Worm (Caenorhabditis elegans) whole organism, late embryonic: ENCODE data around the gene T06E8.8.

Experiments used
- K02D7.2 ChIP-seq: sonication (generic microtip); optimal IDR thresholded peaks from 2 replicates; lab custom pipeline; 2017; ENCODE audit warnings: mild to moderate bottlenecking, missing genetic modification characterization, missing compliant biosample characterization
- K09A11.1 ChIP-seq: sonication (generic microtip); optimal IDR thresholded peaks from 2 replicates; lab custom pipeline; 2017; ENCODE audit warnings: antibody characterized with exemption, mild to moderate bottlenecking, missing genetic modification characterization, missing compliant biosample characterization; ENCODE audit not compliant: insufficient read depth
- T23F11.4 ChIP-seq: fragments of 200-800 bp; sonication (Bioruptor generic); optimal IDR thresholded peaks from 2 replicates; lab custom pipeline; 2018; ENCODE audit warnings: mild to moderate bottlenecking, missing genetic modification characterization, missing compliant biosample characterization
- ama-1 ChIP-seq: fragments of 150-350 bp; optimal IDR thresholded peaks from 2 replicates; lab custom pipeline; 2014
- ceh-14 ChIP-seq: sonication (generic microtip); optimal IDR thresholded peaks from 2 replicates; lab custom pipeline; 2016; ENCODE audit warnings: missing genotype, missing genetic modification characterization, missing compliant biosample characterization
- ceh-2 ChIP-seq: sonication (generic microtip); optimal IDR thresholded peaks from 2 replicates; lab custom pipeline; 2016; ENCODE audit warnings: missing genotype, missing genetic modification characterization, missing compliant biosample characterization
- ceh-22 ChIP-seq: sonication (generic microtip); optimal IDR thresholded peaks from 2 replicates; lab custom pipeline; 2017; ENCODE audit warnings: missing biosample characterization, missing genetic modification characterization
- ceh-30 ChIP-seq: fragments of 150-350 bp; optimal IDR thresholded peaks from 2 replicates; lab custom pipeline; 2014; ENCODE audit warnings: missing biosample characterization, missing genetic modification characterization
- ceh-34 ChIP-seq: sonication (generic microtip); optimal IDR thresholded peaks from 2 replicates; lab custom pipeline; 2016; ENCODE audit warnings: mild to moderate bottlenecking, missing genetic modification characterization, missing compliant biosample characterization
- ceh-45 ChIP-seq: fragments of 200-800 bp; sonication (Bioruptor generic); IDR thresholded peaks from 2 replicates; pipeline ENCODE4 v1.3.6; 2022; ENCODE audit warnings: missing genetic modification reagents, missing genetic modification characterization, missing compliant biosample characterization
- che-1 ChIP-seq: sonication (generic microtip); optimal IDR thresholded peaks from 2 replicates; lab custom pipeline; 2016; ENCODE audit warnings: mild to moderate bottlenecking, missing genetic modification characterization, missing compliant biosample characterization
- dve-1 ChIP-seq: sonication (generic microtip); optimal IDR thresholded peaks from 2 replicates; lab custom pipeline; 2017; ENCODE audit warnings: antibody characterized with exemption, mild to moderate bottlenecking, missing genetic modification characterization, missing compliant biosample characterization
- elt-2 ChIP-seq: sonication (generic microtip); optimal IDR thresholded peaks from 2 replicates; lab custom pipeline; 2016; ENCODE audit warnings: missing genetic modification reagents, missing genetic modification characterization, missing compliant biosample characterization
- elt-4 ChIP-seq: sonication (generic microtip); optimal IDR thresholded peaks from 2 replicates; lab custom pipeline; 2016; ENCODE audit warnings: missing genetic modification characterization, missing compliant biosample characterization
- ets-4 ChIP-seq: sonication (generic microtip); optimal IDR thresholded peaks from 2 replicates; lab custom pipeline; 2016; ENCODE audit warnings: missing genetic modification characterization, missing compliant biosample characterization
- eyg-1 ChIP-seq: sonication (generic microtip); optimal IDR thresholded peaks from 2 replicates; lab custom pipeline; 2016; ENCODE audit warnings: missing genotype, missing genetic modification characterization, missing compliant biosample characterization
- fkh-10 ChIP-seq: fragments of 150-350 bp; optimal IDR thresholded peaks from 2 replicates; lab custom pipeline; 2014; ENCODE audit warnings: missing biosample characterization, missing genetic modification reagents, missing genetic modification characterization
- fkh-6 ChIP-seq: sonication (generic microtip); optimal IDR thresholded peaks from 2 replicates; lab custom pipeline; 2016; ENCODE audit warnings: missing genetic modification characterization, missing compliant biosample characterization
- hlh-30 ChIP-seq: sonication (generic microtip); optimal IDR thresholded peaks from 2 replicates; lab custom pipeline; 2017; ENCODE audit warnings: antibody characterized with exemption, missing genetic modification characterization, missing compliant biosample characterization; ENCODE audit not compliant: insufficient read depth
- hlh-6 ChIP-seq: sonication (generic microtip); optimal IDR thresholded peaks from 2 replicates; lab custom pipeline; 2016; ENCODE audit warnings: missing genotype, missing genetic modification characterization, missing compliant biosample characterization
- lim-6 ChIP-seq: sonication (generic microtip); optimal IDR thresholded peaks from 2 replicates; lab custom pipeline; 2016; ENCODE audit warnings: missing genetic modification characterization, missing compliant biosample characterization
- lin-11 ChIP-seq: fragments of 200-800 bp; sonication (Bioruptor generic); optimal IDR thresholded peaks from 2 replicates; lab custom pipeline; 2018; ENCODE audit warnings: mild to moderate bottlenecking, missing genetic modification characterization, missing compliant biosample characterization
- madf-2 ChIP-seq: sonication (generic microtip); optimal IDR thresholded peaks from 2 replicates; lab custom pipeline; 2017; ENCODE audit warnings: missing genetic modification characterization, missing compliant biosample characterization
- mec-3 ChIP-seq: sonication (generic microtip); optimal IDR thresholded peaks from 2 replicates; lab custom pipeline; 2016; ENCODE audit warnings: borderline replicate concordance, missing genetic modification characterization, missing compliant biosample characterization
- nhr-232 ChIP-seq: sonication (generic microtip); optimal IDR thresholded peaks from 2 replicates; lab custom pipeline; 2016; ENCODE audit warnings: missing genetic modification characterization, missing compliant biosample characterization
- npax-4 ChIP-seq: sonication (generic microtip); optimal IDR thresholded peaks from 2 replicates; lab custom pipeline; 2016; ENCODE audit warnings: missing genetic modification characterization, missing compliant biosample characterization
- odd-2 ChIP-seq: sonication (generic microtip); optimal IDR thresholded peaks from 2 replicates; lab custom pipeline; 2017; ENCODE audit warnings: antibody characterized with exemption, mild to moderate bottlenecking, missing genetic modification characterization, missing compliant biosample characterization
- pax-1 ChIP-seq: fragments of 150-350 bp; optimal IDR thresholded peaks from 2 replicates; lab custom pipeline; 2014; ENCODE audit warnings: missing biosample characterization, missing genetic modification characterization
- pha-2 ChIP-seq: sonication (generic microtip); optimal IDR thresholded peaks from 2 replicates; lab custom pipeline; 2017; ENCODE audit warnings: mild to moderate bottlenecking, missing genetic modification characterization, missing compliant biosample characterization
- pha-4 ChIP-seq: fragments of 150-350 bp; optimal IDR thresholded peaks from 2 replicates; lab custom pipeline; 2018; ENCODE audit warnings: missing biosample characterization, missing genetic modification reagents, missing genetic modification characterization
- pqm-1 ChIP-seq: sonication (generic microtip); optimal IDR thresholded peaks from 2 replicates; lab custom pipeline; 2016; ENCODE audit warnings: missing genetic modification characterization, missing compliant biosample characterization
- pros-1 ChIP-seq: fragments of 150-350 bp; optimal IDR thresholded peaks from 2 replicates; lab custom pipeline; 2014; ENCODE audit warnings: missing biosample characterization, missing genetic modification reagents, missing genetic modification characterization
- rnt-1 ChIP-seq: sonication (generic microtip); optimal IDR thresholded peaks from 2 replicates; lab custom pipeline; 2016; ENCODE audit warnings: missing genetic modification characterization, missing compliant biosample characterization
- sdc-2 ChIP-seq: sonication (generic microtip); optimal IDR thresholded peaks from 2 replicates; lab custom pipeline; 2016; ENCODE audit warnings: missing genotype, missing genetic modification characterization, missing compliant biosample characterization
- syd-9 ChIP-seq: sonication (generic microtip); optimal IDR thresholded peaks from 2 replicates; lab custom pipeline; 2016; ENCODE audit warnings: mild to moderate bottlenecking, missing genetic modification characterization, moderate library complexity, missing compliant biosample characterization
- tbx-2 ChIP-seq: sonication (generic microtip); optimal IDR thresholded peaks from 2 replicates; lab custom pipeline; 2016; ENCODE audit warnings: missing genetic modification characterization, missing compliant biosample characterization
- unc-42 ChIP-seq: sonication (generic microtip); optimal IDR thresholded peaks from 2 replicates; lab custom pipeline; 2016; ENCODE audit warnings: missing genotype, missing genetic modification characterization, missing compliant biosample characterization
- unc-55 ChIP-seq: sonication (generic microtip); optimal IDR thresholded peaks from 2 replicates; lab custom pipeline; 2017; ENCODE audit warnings: missing biosample characterization, missing genetic modification reagents, missing genetic modification characterization
- unc-86 ChIP-seq: sonication (generic microtip); optimal IDR thresholded peaks from 2 replicates; lab custom pipeline; 2016; ENCODE audit warnings: missing genetic modification characterization, missing compliant biosample characterization
- zip-5 ChIP-seq: sonication (generic microtip); optimal IDR thresholded peaks from 2 replicates; lab custom pipeline; 2016; ENCODE audit warnings: missing genetic modification characterization, missing compliant biosample characterization

T06E8.8 gene

ce11 chrV:10060039-10060438, 16.5 kb downstream of the T06E8.8 start:
- TF ChIP-seq elt-4 (tag; lab: Kevin White, UChicago) (no peak), mec-3 (tag; lab: Kevin White, UChicago) (no peak)

ce11 chrV:10064221-10064620, 20.7 kb downstream of the T06E8.8 start, which contains the start of gene fipr-13:
Gene fipr-13 (plus strand): TSS chrV:10064521.
- TF ChIP-seq madf-2 (tag; lab: Kevin White, UChicago): no peak
- no peak for TF ChIP-seq hlh-30 (tag; lab: Kevin White, UChicago)
- TF ChIP-seq sdc-2 (tag; lab: Kevin White, UChicago): no peak
- no peak for TF ChIP-seq pha-4
- TF ChIP-seq elt-2 (tag; lab: Kevin White, UChicago): no peak
- TF ChIP-seq odd-2 (tag; lab: Kevin White, UChicago): no peak
- TF ChIP-seq ceh-14 (tag; lab: Kevin White, UChicago): no peak
- TF ChIP-seq che-1 (tag; lab: Kevin White, UChicago): no peak
- no peak for TF ChIP-seq fkh-6
- TF ChIP-seq ceh-45: no peak

DNA sequence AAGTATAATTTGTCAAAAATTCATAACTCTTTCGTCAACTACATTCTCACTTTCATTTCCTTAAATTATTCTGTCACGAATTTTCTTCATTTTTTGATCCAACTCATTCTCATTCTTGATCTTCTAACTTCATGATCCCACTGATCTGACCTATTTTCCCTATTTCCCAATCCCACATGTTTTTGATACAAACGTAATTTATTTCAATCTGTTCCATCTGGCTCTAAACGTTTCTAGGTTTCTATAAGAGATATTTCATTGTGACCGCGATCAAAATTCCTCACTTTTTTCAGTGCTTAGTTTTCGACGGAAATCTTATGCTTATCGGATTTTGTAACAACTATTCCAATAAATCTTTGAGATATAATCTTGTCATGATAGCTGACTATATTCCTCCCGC, 22.1 kb downstream of the T06E8.8 start:
- no peak for TF ChIP-seq dve-1
- TF ChIP-seq pax-1 (tag; lab: Kevin White, UChicago): no peak
- no peak for TF ChIP-seq hlh-30 (tag; lab: Kevin White, UChicago)
- TF ChIP-seq tbx-2 (tag; lab: Kevin White, UChicago): no peak
- no peak for TF ChIP-seq lim-6 (tag; lab: Kevin White, UChicago)
- TF ChIP-seq ama-1 (lab: Kevin White, UChicago): no peak
- TF ChIP-seq ets-4 (tag; lab: Kevin White, UChicago): no peak
- no peak for TF ChIP-seq K02D7.2
- TF ChIP-seq odd-2 (tag; lab: Kevin White, UChicago): no peak
- TF ChIP-seq pros-1 (tag; lab: Kevin White, UChicago): no peak
- no peak for TF ChIP-seq pqm-1 (tag; lab: Kevin White, UChicago)

DNA sequence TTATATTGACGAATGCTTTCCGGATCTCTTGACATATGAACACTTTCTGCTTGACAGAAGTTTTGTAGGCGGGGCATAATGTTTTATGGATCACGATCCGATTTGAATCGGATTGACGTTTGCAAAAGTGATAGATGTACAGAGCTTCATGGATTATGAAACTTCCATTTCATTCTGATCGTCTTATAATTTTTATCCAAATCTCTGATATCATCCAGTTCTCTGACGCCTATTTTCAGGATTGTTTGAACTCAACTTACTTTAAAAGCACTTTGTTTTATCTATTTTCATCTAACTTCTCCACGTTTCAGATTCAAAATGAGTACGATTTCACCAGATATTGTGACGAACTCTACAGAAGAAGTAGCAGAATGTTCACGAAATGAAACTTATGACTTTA, 23.2 kb downstream of the T06E8.8 start, which contains the start of gene npr-39:
npr-39 (plus strand) TSS at position 301 of the 400 bp plus-strand sequence.
- TF ChIP-seq ceh-2 (tag; lab: Kevin White, UChicago) (no peak), ceh-34 (tag; lab: Kevin White, UChicago) (no peak), unc-42 (tag; lab: Kevin White, UChicago) (no peak), npax-4 (tag; lab: Kevin White, UChicago) (no peak), pqm-1 (tag; lab: Kevin White, UChicago) (no peak), syd-9 (no peak), eyg-1 (tag; lab: Kevin White, UChicago) (no peak), pha-2 (no peak), T23F11.4 (GFP tag; lab: Kevin White, UChicago) (no peak), odd-2 (tag; lab: Kevin White, UChicago) (no peak), lin-11 (no peak), K09A11.1 (tag; lab: Kevin White, UChicago) (no peak)

ce11 chrV:10070541-10070940, 27.0 kb downstream of the T06E8.8 start, which contains the start of gene nhr-192:
Gene nhr-192 (minus strand): TSS chrV:10070641.
- no peak for TF ChIP-seq unc-86 (tag; lab: Kevin White, UChicago)
- no peak for TF ChIP-seq npax-4 (tag; lab: Kevin White, UChicago)
- no peak for TF ChIP-seq madf-2 (tag; lab: Kevin White, UChicago)
- TF ChIP-seq fkh-10 (GFP tag; lab: Kevin White, UChicago): no peak
- no peak for TF ChIP-seq nhr-232 (tag; lab: Kevin White, UChicago)
- no peak for TF ChIP-seq ceh-30
- TF ChIP-seq unc-55: no peak
- TF ChIP-seq ceh-22: no peak
- TF ChIP-seq K09A11.1 (tag; lab: Kevin White, UChicago): no peak
- TF ChIP-seq fkh-6: no peak
- TF ChIP-seq zip-5 (tag; lab: Kevin White, UChicago): no peak
- TF ChIP-seq hlh-6 (tag; lab: Kevin White, UChicago): no peak
- TF ChIP-seq rnt-1 (tag; lab: Kevin White, UChicago): no peak
- no peak for TF ChIP-seq ceh-2 (tag; lab: Kevin White, UChicago)
